Worm (Caenorhabditis elegans): ENCODE measurements around the gene C50H11.13.

- TF ChIP-seq ztf-23 (GFP tag; IDR thresholded peaks at IDR 0.05): no peak
- no peak for TF ChIP-seq ztf-29 (GFP tag; IDR thresholded peaks at IDR 0.05)
- TF ChIP-seq ref-1 (GFP tag; conservative IDR thresholded peaks at IDR 0.05): no peak
Observed at ce11 chrV:3065928-3066327, 5.5 kb downstream of the C50H11.13 start, which contains the start of gene srh-185.
